Fruit fly (Drosophila melanogaster): ENCODE results near the gene Acbp4.

The Acbp4 gene

DNA sequence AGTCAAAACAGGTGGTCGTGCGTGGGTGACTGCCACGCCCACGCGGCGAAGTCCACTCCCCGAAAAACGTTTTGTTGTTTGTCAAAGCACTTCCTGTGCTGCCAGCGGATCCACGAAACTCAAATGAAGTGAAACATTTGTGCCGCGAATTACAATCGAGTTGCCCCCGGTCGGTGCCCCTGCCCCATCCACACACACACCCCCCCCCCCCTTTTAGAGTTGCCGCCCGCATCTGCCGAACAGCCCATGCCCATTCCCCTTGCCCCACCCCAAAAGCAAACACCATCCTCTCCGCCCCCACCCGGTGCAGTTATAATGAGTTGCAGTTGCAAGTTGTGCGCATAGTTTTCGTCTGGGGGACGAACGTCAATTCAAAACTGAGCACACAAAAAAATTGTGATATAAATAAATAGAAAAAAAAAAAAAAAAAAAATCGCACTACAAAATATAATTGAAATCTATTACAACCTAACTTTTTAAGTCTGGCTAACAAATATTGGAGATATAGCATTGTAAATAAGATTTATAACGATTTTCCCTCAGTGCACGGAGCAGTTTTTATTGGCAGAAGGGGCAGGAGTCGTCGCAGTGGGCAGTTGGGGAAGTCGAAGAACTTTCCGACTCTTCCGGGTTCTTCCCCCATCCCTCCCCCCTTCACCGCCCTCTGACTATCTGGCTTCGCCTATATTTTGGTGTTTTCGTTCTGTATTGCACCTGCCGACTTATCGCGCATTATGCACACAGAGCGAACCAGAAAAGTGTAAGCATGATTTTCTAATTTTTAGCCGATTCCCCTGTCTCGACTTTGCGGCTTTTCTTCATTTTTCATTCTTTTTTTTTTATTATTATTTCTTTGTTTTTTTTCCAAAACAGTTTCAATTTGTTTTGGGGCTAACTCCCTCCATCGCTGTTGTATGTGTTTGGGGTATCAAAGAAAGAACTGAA, 23.7 kb upstream of the Acbp4 start (continued):
- no peak for TF ChIP-seq fu2 (GFP tag; optimal IDR thresholded peaks at IDR 0.05)
- TF ChIP-seq CG7271 (tag; optimal IDR thresholded peaks at IDR 0.05), result no peak
- no peak for TF ChIP-seq Ravus (GFP tag; IDR thresholded peaks at IDR 0.05)
- TF ChIP-seq CG31365 (tag; optimal IDR thresholded peaks at IDR 0.05), result no peak
- TF ChIP-seq da (GFP tag; optimal IDR thresholded peaks at IDR 0.05), result no peak
- no peak for TF ChIP-seq CG9609 (GFP tag; optimal IDR thresholded peaks at IDR 0.05)
- TF ChIP-seq sug (tag; optimal IDR thresholded peaks at IDR 0.05), result no peak
- peak; percentile 32 for TF ChIP-seq Mes4 (GFP tag; optimal IDR thresholded peaks at IDR 0.05)
- no peak for TF ChIP-seq nerfin-2 (GFP tag; IDR thresholded peaks at IDR 0.05; ENCODE audit: partially characterized antibody)
- TF ChIP-seq slbo (GFP tag; IDR thresholded peaks at IDR 0.05), result no peak
- TF ChIP-seq zfh1 (GFP tag; IDR thresholded peaks at IDR 0.05), result peak; percentile 70
- TF ChIP-seq Sox100B (GFP tag; optimal IDR thresholded peaks at IDR 0.05), result peak; percentile 31
- TF ChIP-seq Deaf1 (tag; optimal IDR thresholded peaks at IDR 0.05), result no peak
- peak; percentile 64 for TF ChIP-seq CG7839 (tag; optimal IDR thresholded peaks at IDR 0.05)
- TF ChIP-seq CG8765 (GFP tag; IDR thresholded peaks at IDR 0.05), result no peak
- peak; percentile 79 for TF ChIP-seq dmrt11E (tag; optimal IDR thresholded peaks at IDR 0.05)
- peak; percentile 92 for TF ChIP-seq sens (GFP tag)
- 0 out of 2 replicates have a peak, but pooled peaks have one; percentile 9 for TF ChIP-seq CG11696 (GFP tag; IDR thresholded peaks at IDR 0.05)
- TF ChIP-seq peb (GFP tag; IDR thresholded peaks at IDR 0.05), result peak; percentile 73
- no peak for TF ChIP-seq jing (GFP tag; optimal IDR thresholded peaks at IDR 0.05)
- peak; percentile 87 for TF ChIP-seq ci (GFP tag; IDR thresholded peaks at IDR 0.05)
- peak in 1 of 2 experiments; percentile 92 for TF ChIP-seq bsh (GFP tag; optimal IDR thresholded peaks at IDR 0.05)
- TF ChIP-seq CG6791 (GFP tag; IDR thresholded peaks at IDR 0.05; ENCODE audit: partially characterized antibody), result no peak
- TF ChIP-seq zen2 (GFP tag; IDR thresholded peaks at IDR 0.05; ENCODE audit: partially characterized antibody), result no peak
- TF ChIP-seq CG33213 (GFP tag; optimal IDR thresholded peaks at IDR 0.05), result no peak
- TF ChIP-seq Eip74EF (GFP tag; optimal IDR thresholded peaks at IDR 0.05), result peak in 1 of 2 experiments; percentile 6
- no peak for TF ChIP-seq luna (GFP tag; optimal IDR thresholded peaks at IDR 0.05)
- TF ChIP-seq Vsx1 (GFP tag; optimal IDR thresholded peaks at IDR 0.05), result peak; percentile 16
- peak; percentile 85 for TF ChIP-seq CG17328 (GFP tag; IDR thresholded peaks at IDR 0.05)
- TF ChIP-seq CG12219 (GFP tag; optimal IDR thresholded peaks at IDR 0.05), result no peak
- TF ChIP-seq p53 (GFP tag; optimal IDR thresholded peaks at IDR 0.05), result no peak
- no peak for TF ChIP-seq Adf1 (GFP tag; IDR thresholded peaks at IDR 0.05)
- TF ChIP-seq CG9727 (GFP tag; optimal IDR thresholded peaks at IDR 0.05), result peak; percentile 51
- no peak for TF ChIP-seq Dad (GFP tag; optimal IDR thresholded peaks at IDR 0.05)
- TF ChIP-seq stc (GFP tag; IDR thresholded peaks at IDR 0.05), result no peak
- no peak for TF ChIP-seq Scr (GFP tag; IDR thresholded peaks at IDR 0.05; ENCODE audit: partially characterized antibody)
- TF ChIP-seq ato (GFP tag; IDR thresholded peaks at IDR 0.05; ENCODE audit: partially characterized antibody), result no peak
- no peak for TF ChIP-seq CG1832 (GFP tag; optimal IDR thresholded peaks at IDR 0.05)
- no peak for TF ChIP-seq fru (optimal IDR thresholded peaks at IDR 0.05)
- TF ChIP-seq CG1529 (GFP tag; optimal IDR thresholded peaks at IDR 0.05), result peak; percentile 59
- TF ChIP-seq seq (GFP tag; IDR thresholded peaks at IDR 0.05), result no peak
- TF ChIP-seq CG7357 (GFP tag; IDR thresholded peaks at IDR 0.05), result peak; percentile 63; the same call in 1 of the 3 replicates
- TF ChIP-seq HHEX (GFP tag; optimal IDR thresholded peaks at IDR 0.05), result no peak
- TF ChIP-seq CG15514 (GFP tag; optimal IDR thresholded peaks at IDR 0.05), result no peak
- no peak for TF ChIP-seq CG11085 (GFP tag; IDR thresholded peaks at IDR 0.05)
- no peak for TF ChIP-seq CG17568 (GFP tag; optimal IDR thresholded peaks at IDR 0.05)
- no peak for TF ChIP-seq CG3995 (GFP tag; optimal IDR thresholded peaks at IDR 0.05)
- peak; percentile 29 for TF ChIP-seq CG16815 (GFP tag; optimal IDR thresholded peaks at IDR 0.05)

Measured in whole organism, embryonic.